Fruit fly (Drosophila melanogaster) whole organism, wandering third instar larva: ENCODE results near the gene Tps1.

Experiments used
- Dfd ChIP-seq: fragments of >200 bp; optimal IDR thresholded peaks from 2 replicates; lab custom pipeline; 2017; ENCODE audit warnings: missing biosample characterization, missing genetic modification characterization
- Hr83 ChIP-seq: fragments of 200-300 bp; sonication (Bioruptor generic); optimal IDR thresholded peaks from 2 replicates; lab custom pipeline; 2016; ENCODE audit warnings: missing biosample characterization, mild to moderate bottlenecking, missing genetic modification characterization, moderate library complexity; ENCODE audit not compliant: poor library complexity, severe bottlenecking
- dl ChIP-seq, 2 experiments: fragments of 175-275, 200-275 bp in 1 of 2; fragments of 200-275 bp in 1 of 2; sonication (Bioruptor generic); optimal IDR thresholded peaks; lab custom pipeline; 2018; ENCODE audit warnings: mild to moderate bottlenecking in 2 of 2, missing biosample characterization in 2 of 2, missing genetic modification characterization in 2 of 2, moderate library complexity in 2 of 2; ENCODE audit not compliant: partially characterized antibody in 2 of 2, insufficient read depth in 1 of 2
- rgr ChIP-seq: fragments of 200-800 bp; sonication (Bioruptor generic); optimal IDR thresholded peaks from 3 replicates; lab custom pipeline; 2016; ENCODE audit warnings: missing biosample characterization, mild to moderate bottlenecking, missing genetic modification characterization

DNA sequence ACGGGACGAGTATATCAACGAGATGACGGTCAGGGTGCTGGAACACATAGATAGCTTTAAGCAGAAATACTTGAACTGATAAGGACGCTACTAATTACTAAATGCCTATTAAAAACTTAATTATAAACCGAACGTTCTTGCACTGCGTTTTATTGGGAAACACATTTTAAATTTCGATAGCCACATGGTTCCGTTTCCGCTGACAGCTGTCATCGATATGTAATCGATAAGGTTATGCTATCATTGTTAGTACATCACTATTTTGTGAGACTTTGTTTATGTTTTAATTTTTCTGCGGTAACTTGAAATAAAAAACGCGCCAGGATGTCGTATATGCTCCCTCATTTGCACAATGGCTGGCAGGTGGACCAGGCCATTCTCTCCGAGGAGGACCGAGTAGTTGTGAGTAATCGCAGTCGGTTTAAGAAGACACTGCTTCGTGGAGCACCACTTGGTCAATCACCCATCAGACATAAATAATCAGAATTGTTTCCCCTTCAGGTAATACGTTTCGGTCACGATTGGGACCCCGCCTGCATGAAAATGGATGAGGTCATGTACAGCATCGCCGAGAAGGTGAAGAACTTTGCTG, 15.0 kb downstream of the Tps1 start, which contains the start of gene Dim1:
- TF ChIP-seq rgr (no peak), Dfd (GFP tag; lab: Kevin White, UChicago) (no peak), Hr83 (GFP tag; lab: Kevin White, UChicago) (peak; percentile 35), dl (GFP tag; optimal IDR thresholded peaks at IDR 0.05; lab: Kevin White, UChicago; ENCODE audit: insufficient read depth in 1 of 2, partially characterized antibody in 2 of 2) (no peak)
